Worm (Caenorhabditis elegans): ENCODE results near the gene sra-38.

- TF ChIP-seq ref-1 (GFP tag; conservative IDR thresholded peaks at IDR 0.05) (no peak), cog-1 (tag; optimal IDR thresholded peaks at IDR 0.05) (no peak), tab-1 (GFP tag; IDR thresholded peaks at IDR 0.05) (no peak), ztf-29 (GFP tag; IDR thresholded peaks at IDR 0.05) (no peak), flt-1 (GFP tag; IDR thresholded peaks at IDR 0.05) (no peak), klf-2 (GFP tag; conservative IDR thresholded peaks at IDR 0.05) (no peak), ztf-23 (GFP tag; IDR thresholded peaks at IDR 0.05) (no peak), T22C8.4 (GFP tag; IDR thresholded peaks at IDR 0.05) (no peak), med-1 (GFP tag; optimal IDR thresholded peaks at IDR 0.05; ENCODE audit: insufficient read depth) (no peak)
These were observed 29.6 kb upstream of the sra-38 start, which contains the start of gene meg-1 for ce11 chrX:13929534-13929933.

All from whole organism, midembryonic.